Worm (Caenorhabditis elegans) whole organism, late embryonic: Measurements from ENCODE around the gene wht-7.

Source experiments
- C08G9.2 ChIP-seq: sonication (generic microtip); optimal IDR thresholded peaks from 2 replicates; lab custom pipeline; 2016; ENCODE audit warnings: mild to moderate bottlenecking, missing genetic modification characterization, moderate library complexity, missing compliant biosample characterization
- C38D4.7 ChIP-seq: fragments of 200-800 bp; sonication (Bioruptor generic); optimal IDR thresholded peaks from 2 replicates; lab custom pipeline; 2018; ENCODE audit warnings: mild to moderate bottlenecking, missing genetic modification characterization, moderate library complexity, missing compliant biosample characterization
- F13H6.1 ChIP-seq: sonication (generic microtip); optimal IDR thresholded peaks from 2 replicates; lab custom pipeline; 2016; ENCODE audit warnings: missing genetic modification characterization, missing compliant biosample characterization
- ahr-1 ChIP-seq: sonication (generic microtip); optimal IDR thresholded peaks from 2 replicates; lab custom pipeline; 2016; ENCODE audit warnings: missing genetic modification characterization, missing compliant biosample characterization
- ama-1 ChIP-seq: fragments of 150-350 bp; optimal IDR thresholded peaks from 2 replicates; lab custom pipeline; 2014
- ceh-18 ChIP-seq: sonication (generic microtip); optimal IDR thresholded peaks from 2 replicates; lab custom pipeline; 2016; ENCODE audit warnings: missing genetic modification characterization, missing compliant biosample characterization
- ceh-2 ChIP-seq: sonication (generic microtip); optimal IDR thresholded peaks from 2 replicates; lab custom pipeline; 2016; ENCODE audit warnings: missing genotype, missing genetic modification characterization, missing compliant biosample characterization
- ceh-22 ChIP-seq: sonication (generic microtip); optimal IDR thresholded peaks from 2 replicates; lab custom pipeline; 2017; ENCODE audit warnings: missing biosample characterization, missing genetic modification characterization
- ceh-31 ChIP-seq: sonication (generic microtip); optimal IDR thresholded peaks from 2 replicates; lab custom pipeline; 2016; ENCODE audit warnings: missing genetic modification characterization, missing compliant biosample characterization
- ceh-34 ChIP-seq: sonication (generic microtip); optimal IDR thresholded peaks from 2 replicates; lab custom pipeline; 2016; ENCODE audit warnings: mild to moderate bottlenecking, missing genetic modification characterization, missing compliant biosample characterization
- ceh-48 ChIP-seq: sonication (generic microtip); optimal IDR thresholded peaks from 2 replicates; lab custom pipeline; 2016; ENCODE audit warnings: missing genetic modification characterization, inconsistent platforms, missing compliant biosample characterization
- ceh-6 ChIP-seq: fragments of 200-800 bp; sonication (Bioruptor generic); optimal IDR thresholded peaks from 2 replicates; lab custom pipeline; 2018; ENCODE audit warnings: mild to moderate bottlenecking, missing genetic modification characterization, missing compliant biosample characterization
- dmd-4 ChIP-seq: sonication (generic microtip); optimal IDR thresholded peaks from 2 replicates; lab custom pipeline; 2016; ENCODE audit warnings: borderline replicate concordance, missing genetic modification characterization, missing compliant biosample characterization
- dve-1 ChIP-seq: sonication (generic microtip); optimal IDR thresholded peaks from 2 replicates; lab custom pipeline; 2017; ENCODE audit warnings: antibody characterized with exemption, mild to moderate bottlenecking, missing genetic modification characterization, missing compliant biosample characterization
- elt-2 ChIP-seq: sonication (generic microtip); optimal IDR thresholded peaks from 2 replicates; lab custom pipeline; 2016; ENCODE audit warnings: missing genetic modification reagents, missing genetic modification characterization, missing compliant biosample characterization
- elt-4 ChIP-seq: sonication (generic microtip); optimal IDR thresholded peaks from 2 replicates; lab custom pipeline; 2016; ENCODE audit warnings: missing genetic modification characterization, missing compliant biosample characterization
- ets-4 ChIP-seq: sonication (generic microtip); optimal IDR thresholded peaks from 2 replicates; lab custom pipeline; 2016; ENCODE audit warnings: missing genetic modification characterization, missing compliant biosample characterization
- eyg-1 ChIP-seq: sonication (generic microtip); optimal IDR thresholded peaks from 2 replicates; lab custom pipeline; 2016; ENCODE audit warnings: missing genotype, missing genetic modification characterization, missing compliant biosample characterization
- fkh-6 ChIP-seq: sonication (generic microtip); optimal IDR thresholded peaks from 2 replicates; lab custom pipeline; 2016; ENCODE audit warnings: missing genetic modification characterization, missing compliant biosample characterization
- gmeb-2 ChIP-seq: sonication (generic microtip); optimal IDR thresholded peaks from 2 replicates; lab custom pipeline; 2016; ENCODE audit warnings: missing genetic modification characterization, inconsistent platforms, missing compliant biosample characterization
- hlh-15 ChIP-seq: sonication (generic microtip); optimal IDR thresholded peaks from 2 replicates; lab custom pipeline; 2016; ENCODE audit warnings: missing genetic modification characterization, missing compliant biosample characterization
- hlh-30 ChIP-seq: sonication (generic microtip); optimal IDR thresholded peaks from 2 replicates; lab custom pipeline; 2017; ENCODE audit warnings: antibody characterized with exemption, missing genetic modification characterization, missing compliant biosample characterization; ENCODE audit not compliant: insufficient read depth
- hlh-6 ChIP-seq: sonication (generic microtip); optimal IDR thresholded peaks from 2 replicates; lab custom pipeline; 2016; ENCODE audit warnings: missing genotype, missing genetic modification characterization, missing compliant biosample characterization
- hlh-8 ChIP-seq: sonication (generic microtip); optimal IDR thresholded peaks from 2 replicates; lab custom pipeline; 2016; ENCODE audit warnings: missing genotype, missing genetic modification characterization, missing compliant biosample characterization
- lim-6 ChIP-seq: sonication (generic microtip); optimal IDR thresholded peaks from 2 replicates; lab custom pipeline; 2016; ENCODE audit warnings: missing genetic modification characterization, missing compliant biosample characterization
- madf-2 ChIP-seq: sonication (generic microtip); optimal IDR thresholded peaks from 2 replicates; lab custom pipeline; 2017; ENCODE audit warnings: missing genetic modification characterization, missing compliant biosample characterization
- mec-3 ChIP-seq: sonication (generic microtip); optimal IDR thresholded peaks from 2 replicates; lab custom pipeline; 2016; ENCODE audit warnings: borderline replicate concordance, missing genetic modification characterization, missing compliant biosample characterization
- nfya-1 ChIP-seq: sonication (generic microtip); optimal IDR thresholded peaks from 2 replicates; lab custom pipeline; 2017; ENCODE audit warnings: missing genetic modification characterization, mild to moderate bottlenecking, missing compliant biosample characterization, antibody characterized with exemption, moderate library complexity
- nhr-11 ChIP-seq: fragments of 150-350 bp; optimal IDR thresholded peaks from 2 replicates; lab custom pipeline; 2014; ENCODE audit warnings: missing biosample characterization, missing genetic modification characterization
- odd-2 ChIP-seq: sonication (generic microtip); optimal IDR thresholded peaks from 2 replicates; lab custom pipeline; 2017; ENCODE audit warnings: antibody characterized with exemption, mild to moderate bottlenecking, missing genetic modification characterization, missing compliant biosample characterization
- pat-9 ChIP-seq: fragments of 200-800 bp; sonication (Bioruptor generic); optimal IDR thresholded peaks from 2 replicates; lab custom pipeline; 2018; ENCODE audit warnings: mild to moderate bottlenecking, missing genetic modification characterization, moderate library complexity, missing compliant biosample characterization
- pax-1 ChIP-seq: fragments of 150-350 bp; optimal IDR thresholded peaks from 2 replicates; lab custom pipeline; 2014; ENCODE audit warnings: missing biosample characterization, missing genetic modification characterization
- pha-2 ChIP-seq: sonication (generic microtip); optimal IDR thresholded peaks from 2 replicates; lab custom pipeline; 2017; ENCODE audit warnings: mild to moderate bottlenecking, missing genetic modification characterization, missing compliant biosample characterization
- pros-1 ChIP-seq: fragments of 150-350 bp; optimal IDR thresholded peaks from 2 replicates; lab custom pipeline; 2014; ENCODE audit warnings: missing biosample characterization, missing genetic modification reagents, missing genetic modification characterization
- ref-2 ChIP-seq: sonication (generic microtip); optimal IDR thresholded peaks from 2 replicates; lab custom pipeline; 2016; ENCODE audit warnings: missing genetic modification characterization, missing compliant biosample characterization
- sdc-2 ChIP-seq: sonication (generic microtip); optimal IDR thresholded peaks from 2 replicates; lab custom pipeline; 2016; ENCODE audit warnings: missing genotype, missing genetic modification characterization, missing compliant biosample characterization
- sox-4 ChIP-seq: sonication (generic microtip); optimal IDR thresholded peaks from 2 replicates; lab custom pipeline; 2017; ENCODE audit warnings: mild to moderate bottlenecking, missing genetic modification characterization, inconsistent platforms, missing compliant biosample characterization
- syd-9 ChIP-seq: sonication (generic microtip); optimal IDR thresholded peaks from 2 replicates; lab custom pipeline; 2016; ENCODE audit warnings: mild to moderate bottlenecking, missing genetic modification characterization, moderate library complexity, missing compliant biosample characterization
- tbx-7 ChIP-seq: sonication (generic microtip); optimal IDR thresholded peaks from 2 replicates; lab custom pipeline; 2016; ENCODE audit warnings: missing genotype, missing genetic modification characterization, missing compliant biosample characterization
- unc-3 ChIP-seq, 2 experiments: fragments of 200-800 bp in 1 of 2; sonication (Bioruptor generic) in 1 of 2; sonication (generic microtip) in 1 of 2; conservative IDR thresholded peaks in 1 of 2; optimal IDR thresholded peaks in 1 of 2; 2 replicates each; pipeline versions ENCODE4 v1.3.6 to Lab custom; 2016 to 2022; ENCODE audit warnings: missing compliant biosample characterization in 2 of 2, missing genetic modification characterization in 2 of 2, missing genetic modification reagents in 1 of 2
- unc-42 ChIP-seq: sonication (generic microtip); optimal IDR thresholded peaks from 2 replicates; lab custom pipeline; 2016; ENCODE audit warnings: missing genotype, missing genetic modification characterization, missing compliant biosample characterization
- unc-86 ChIP-seq: sonication (generic microtip); optimal IDR thresholded peaks from 2 replicates; lab custom pipeline; 2016; ENCODE audit warnings: missing genetic modification characterization, missing compliant biosample characterization

Gene wht-7

DNA sequence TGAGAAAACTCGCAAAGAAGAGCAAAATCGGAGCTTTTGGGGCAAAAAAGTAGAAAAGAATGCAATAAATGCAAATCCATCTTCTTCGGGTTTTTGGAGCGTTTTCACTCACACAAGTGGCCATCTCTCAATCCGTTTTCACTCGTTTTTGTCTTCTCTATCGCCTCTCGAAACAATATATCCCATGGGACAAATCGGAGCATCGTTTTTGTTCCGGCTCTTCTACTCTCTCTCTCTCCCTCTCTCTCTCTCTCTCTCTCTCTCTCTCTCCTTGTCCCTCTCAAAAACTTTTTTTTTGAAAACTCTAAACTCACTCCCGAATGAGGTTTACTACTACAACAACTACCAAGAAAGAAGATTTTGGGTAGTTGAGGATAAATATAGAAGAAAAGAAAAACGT lies 7.9 kb downstream of the wht-7 start:
- TF ChIP-seq ama-1 (lab: Kevin White, UChicago) (no peak), unc-42 (tag; lab: Kevin White, UChicago) (peak; percentile 7), unc-3 (GFP tag; conservative IDR thresholded peaks at IDR 0.05; lab: Robert Waterston, UW) (no peak; the same call in 1 of the 2 replicates), unc-3 (tag; optimal IDR thresholded peaks at IDR 0.05; lab: Kevin White, UChicago) (peak; percentile 27)

- TF ChIP-seq F13H6.1 (tag; lab: Kevin White, UChicago), result no peak
- TF ChIP-seq C38D4.7 (GFP tag; lab: Kevin White, UChicago), result no peak
- no peak for TF ChIP-seq ceh-2
- TF ChIP-seq dve-1 (tag; lab: Kevin White, UChicago), result no peak
- no peak for TF ChIP-seq unc-42 (tag; lab: Kevin White, UChicago)
- no peak for TF ChIP-seq ceh-31 (tag; lab: Kevin White, UChicago)
- TF ChIP-seq ceh-22 (tag; lab: Kevin White, UChicago), result no peak
- TF ChIP-seq ceh-34, result no peak
- TF ChIP-seq dmd-4, result no peak
- no peak for TF ChIP-seq ahr-1 (tag; lab: Kevin White, UChicago)
- TF ChIP-seq hlh-30 (tag; lab: Kevin White, UChicago), result no peak
- no peak for TF ChIP-seq madf-2
Observed at ce11 chrIII:6140818-6141217, 8.6 kb downstream of the wht-7 start.

ce11 chrIII:6139932-6140612 lies 9.3 kb downstream of the wht-7 start:
- peak; percentile 49 for TF ChIP-seq unc-42 (tag; lab: Kevin White, UChicago)
- peak; percentile 24 for TF ChIP-seq ceh-31 (tag; lab: Kevin White, UChicago)
- TF ChIP-seq ceh-6, result no peak
- TF ChIP-seq elt-4, result no peak
- no peak for TF ChIP-seq sdc-2
- TF ChIP-seq nfya-1 (tag; lab: Kevin White, UChicago), result peak; percentile 43
- TF ChIP-seq hlh-6, result peak; percentile 11

DNA sequence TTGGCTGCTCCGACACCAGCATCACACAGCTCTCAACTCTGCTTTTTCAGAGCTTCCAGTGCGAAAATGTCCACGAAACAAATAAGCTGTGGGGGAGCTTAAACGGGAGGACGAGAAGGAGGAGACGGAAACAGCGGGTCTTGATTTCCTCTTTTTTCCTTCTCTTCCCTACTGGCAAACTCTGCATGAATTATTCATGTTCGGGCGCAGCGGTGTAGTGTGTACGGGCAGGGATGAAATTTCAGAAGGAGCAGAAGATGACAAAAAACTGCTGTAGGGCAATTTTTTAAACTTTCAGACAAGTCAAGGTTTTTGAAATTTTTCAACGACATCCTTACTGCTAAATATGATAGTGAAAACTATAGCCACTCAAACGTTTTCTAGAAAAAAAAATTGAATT lies 10.1 kb downstream of the wht-7 start:
- no peak for TF ChIP-seq gmeb-2
- peak; percentile 17 for TF ChIP-seq unc-86 (tag; lab: Kevin White, UChicago)

- no peak for TF ChIP-seq ceh-48 (tag; lab: Kevin White, UChicago)
- no peak for TF ChIP-seq ahr-1 (tag; lab: Kevin White, UChicago)
- TF ChIP-seq sox-4 (tag; lab: Kevin White, UChicago), result peak; percentile 41
- TF ChIP-seq unc-42 (tag; lab: Kevin White, UChicago), result no peak
- TF ChIP-seq unc-3 (GFP tag; conservative IDR thresholded peaks at IDR 0.05; lab: Robert Waterston, UW), result no peak
- no peak for TF ChIP-seq unc-3 (tag; optimal IDR thresholded peaks at IDR 0.05; lab: Kevin White, UChicago)
- TF ChIP-seq fkh-6 (tag; lab: Kevin White, UChicago), result no peak
- TF ChIP-seq elt-2 (tag; lab: Kevin White, UChicago), result no peak
- TF ChIP-seq ceh-18 (tag; lab: Kevin White, UChicago), result peak; percentile 79
- no peak for TF ChIP-seq mec-3 (tag; lab: Kevin White, UChicago)
- no peak for TF ChIP-seq nhr-11 (tag; lab: Kevin White, UChicago)
- peak; percentile 14 for TF ChIP-seq nfya-1 (tag; lab: Kevin White, UChicago)
- TF ChIP-seq ref-2, result no peak
- TF ChIP-seq ceh-34, result peak; percentile 38
- no peak for TF ChIP-seq pros-1
- no peak for TF ChIP-seq hlh-15 (tag; lab: Kevin White, UChicago)
- no peak for TF ChIP-seq odd-2 (tag; lab: Kevin White, UChicago)
- TF ChIP-seq pat-9, result peak; percentile 35
- no peak for TF ChIP-seq pha-2 (tag; lab: Kevin White, UChicago)
- no peak for TF ChIP-seq dve-1 (tag; lab: Kevin White, UChicago)
- TF ChIP-seq madf-2, result no peak
- TF ChIP-seq C38D4.7 (GFP tag; lab: Kevin White, UChicago), result peak; percentile 12
- TF ChIP-seq ets-4 (tag; lab: Kevin White, UChicago), result no peak
- peak; percentile 32 for TF ChIP-seq C08G9.2 (tag; lab: Kevin White, UChicago)
- no peak for TF ChIP-seq hlh-30 (tag; lab: Kevin White, UChicago)
- no peak for TF ChIP-seq hlh-8 (tag; lab: Kevin White, UChicago)
- TF ChIP-seq pax-1 (tag; lab: Kevin White, UChicago), result no peak
- no peak for TF ChIP-seq tbx-7 (tag; lab: Kevin White, UChicago)
- no peak for TF ChIP-seq lim-6 (tag; lab: Kevin White, UChicago)
- TF ChIP-seq ceh-31 (tag; lab: Kevin White, UChicago), result peak; percentile 40
- TF ChIP-seq syd-9 (tag; lab: Kevin White, UChicago), result no peak
- no peak for TF ChIP-seq ama-1 (lab: Kevin White, UChicago)
- TF ChIP-seq eyg-1, result no peak
Observed at ce11 chrIII:6138457-6138856, 10.9 kb downstream of the wht-7 start.
